Fruit fly (Drosophila melanogaster) whole organism, embryonic: Measurements from ENCODE around the gene CG8765.

Experiments used
- Ada2b ChIP-seq: fragments of 200-800 bp; sonication (Bioruptor generic); IDR thresholded peaks from 2 replicates; pipeline ENCODE4 v1.3.6; 2022; ENCODE audit warnings: missing biosample characterization, missing genetic modification characterization
- CG15269 ChIP-seq: fragments of 200-800 bp; sonication (Bioruptor generic); optimal IDR thresholded peaks from 2 replicates; lab custom pipeline; 2018; ENCODE audit warnings: missing biosample characterization, mild to moderate bottlenecking, missing genetic modification characterization, moderate library complexity
- CG15479 ChIP-seq: fragments of 200-800 bp; sonication (Bioruptor generic); optimal IDR thresholded peaks from 3 replicates; lab custom pipeline; 2019; ENCODE audit warnings: missing biosample characterization, mild to moderate bottlenecking, missing genetic modification characterization, moderate library complexity
- btn ChIP-seq: fragments of 200-800 bp; sonication (Bioruptor generic); optimal IDR thresholded peaks from 2 replicates; lab custom pipeline; 2016; ENCODE audit warnings: missing biosample characterization, missing genetic modification characterization
- fru ChIP-seq: fragments of >200 bp; optimal IDR thresholded peaks from 2 replicates; lab custom pipeline; 2017
- kah ChIP-seq: fragments of 200-800 bp; sonication (Bioruptor generic); optimal IDR thresholded peaks from 2 replicates; lab custom pipeline; 2018; ENCODE audit warnings: missing biosample characterization, mild to moderate bottlenecking, missing genetic modification characterization
- kay ChIP-seq: fragments of 200-800 bp; sonication (Bioruptor generic); optimal IDR thresholded peaks from 2 replicates; lab custom pipeline; 2016; ENCODE audit warnings: missing biosample characterization, missing genetic modification characterization
- pan ChIP-seq, 4 experiments: fragments of >200 bp in 3 of 4; fragments of 200-800 bp in 1 of 4; sonication (Bioruptor generic) in 1 of 4; optimal IDR thresholded peaks in 3 of 4; IDR thresholded peaks in 1 of 4; 2 replicates each; pipeline versions ENCODE4 v1.3.6 to Lab custom; 2017 to 2022; ENCODE audit warnings: missing biosample characterization in 2 of 4, missing genetic modification characterization in 2 of 4, mixed read lengths in 1 of 4
- sisA ChIP-seq: fragments of 200-800 bp; sonication (Bioruptor generic); IDR thresholded peaks from 2 replicates; pipeline ENCODE4 v1.3.6; 2022; ENCODE audit warnings: missing biosample characterization, missing genetic modification characterization

- TF ChIP-seq pan (optimal IDR thresholded peaks at IDR 0.05; lab: Kevin White, UChicago): no peak
- no peak for TF ChIP-seq pan (GFP tag; optimal IDR thresholded peaks at IDR 0.05 in 1 of 2, IDR thresholded peaks at IDR 0.05 in 1 of 2)
- TF ChIP-seq Ada2b (GFP tag; lab: Robert Waterston, UW): no peak
- TF ChIP-seq sisA: no peak
- no peak for TF ChIP-seq fru
- no peak for TF ChIP-seq CG15479
- TF ChIP-seq kay: no peak
- TF ChIP-seq CG15269 (tag; lab: Kevin White, UChicago): no peak
- TF ChIP-seq btn: no peak
- no peak for TF ChIP-seq kah
Observed at dm6 chr3L:19698651-19699050, 11.5 kb upstream of the CG8765 start.
